Worm (Caenorhabditis elegans) whole organism, L3 larva: Measurements from ENCODE around the gene sru-18.

Source experiments
- aly-2 ChIP-seq: fragments of 150-350 bp; optimal IDR thresholded peaks from 2 replicates; lab custom pipeline; 2014; ENCODE audit warnings: missing biosample characterization, missing genetic modification characterization
- ama-1 ChIP-seq: fragments of 150-350 bp; optimal IDR thresholded peaks from 2 replicates; lab custom pipeline; 2018
- ceh-16 ChIP-seq: sonication (generic microtip); optimal IDR thresholded peaks from 2 replicates; lab custom pipeline; 2017; ENCODE audit warnings: missing biosample characterization, missing genetic modification characterization
- ceh-28 ChIP-seq: fragments of 150-350 bp; optimal IDR thresholded peaks from 2 replicates; lab custom pipeline; 2014; ENCODE audit warnings: missing biosample characterization, missing genetic modification reagents, missing genetic modification characterization
- ceh-82 ChIP-seq: fragments of 150-350 bp; optimal IDR thresholded peaks from 2 replicates; lab custom pipeline; 2014; ENCODE audit warnings: missing biosample characterization, missing genetic modification characterization
- ceh-9 ChIP-seq: sonication (generic microtip); optimal IDR thresholded peaks from 2 replicates; lab custom pipeline; 2018; ENCODE audit warnings: missing biosample characterization, missing genetic modification characterization
- daf-12 ChIP-seq: fragments of 150-350 bp; optimal IDR thresholded peaks from 2 replicates; lab custom pipeline; 2014; ENCODE audit warnings: missing biosample characterization, missing genetic modification reagents, missing genetic modification characterization
- egl-5 ChIP-seq: fragments of 150-350 bp; optimal IDR thresholded peaks from 2 replicates; lab custom pipeline; 2017; ENCODE audit warnings: missing biosample characterization, missing genetic modification reagents, missing genetic modification characterization, inconsistent platforms
- elt-1 ChIP-seq: fragments of 150-350 bp; optimal IDR thresholded peaks from 2 replicates; lab custom pipeline; 2014; ENCODE audit warnings: missing biosample characterization, missing genetic modification characterization
- eor-1 ChIP-seq, 2 experiments: fragments of 150-350 bp; optimal IDR thresholded peaks; 2 replicates each; lab custom pipeline; 2014 to 2018; ENCODE audit warnings: missing biosample characterization in 2 of 2, missing genetic modification characterization in 2 of 2
- fkh-10 ChIP-seq: sonication (generic microtip); optimal IDR thresholded peaks from 2 replicates; lab custom pipeline; 2017; ENCODE audit warnings: missing biosample characterization, missing genetic modification reagents, missing genetic modification characterization
- fkh-2 ChIP-seq: fragments of 150-350 bp; optimal IDR thresholded peaks from 2 replicates; lab custom pipeline; 2014; ENCODE audit warnings: missing biosample characterization, missing genetic modification reagents, missing genetic modification characterization
- fos-1 ChIP-seq: fragments of 150-350 bp; optimal IDR thresholded peaks from 2 replicates; lab custom pipeline; 2014; ENCODE audit warnings: missing biosample characterization, missing genetic modification characterization
- hmg-11 ChIP-seq: sonication (generic microtip); optimal IDR thresholded peaks from 2 replicates; lab custom pipeline; 2016; ENCODE audit warnings: missing genetic modification characterization, missing compliant biosample characterization
- lin-39 ChIP-seq: fragments of 150-350 bp; optimal IDR thresholded peaks from 2 replicates; lab custom pipeline; 2018; ENCODE audit warnings: missing biosample characterization, missing genetic modification reagents, missing genetic modification characterization
- lsy-12 ChIP-seq: sonication (generic microtip); optimal IDR thresholded peaks from 2 replicates; lab custom pipeline; 2016; ENCODE audit warnings: mild to moderate bottlenecking, missing genetic modification characterization, missing compliant biosample characterization
- mdl-1 ChIP-seq: fragments of 150-350 bp; optimal IDR thresholded peaks from 2 replicates; lab custom pipeline; 2014; ENCODE audit warnings: missing biosample characterization, missing genetic modification characterization
- mml-1 ChIP-seq: fragments of 150-350 bp; sonication (generic microtip); optimal IDR thresholded peaks from 3 replicates; lab custom pipeline; 2014; ENCODE audit warnings: missing biosample characterization, missing genetic modification characterization
- nfya-1 ChIP-seq: sonication (generic microtip); optimal IDR thresholded peaks from 2 replicates; lab custom pipeline; 2017; ENCODE audit warnings: missing genetic modification characterization, mild to moderate bottlenecking, missing compliant biosample characterization, antibody characterized with exemption, moderate library complexity; ENCODE audit not compliant: insufficient read depth
- nhr-11 ChIP-seq: fragments of 150-350 bp; optimal IDR thresholded peaks from 2 replicates; lab custom pipeline; 2014; ENCODE audit warnings: missing biosample characterization, missing genetic modification characterization
- nhr-23 ChIP-seq: fragments of 150-350 bp; optimal IDR thresholded peaks from 2 replicates; lab custom pipeline; 2014; ENCODE audit warnings: missing biosample characterization, missing genetic modification reagents, missing genetic modification characterization
- nhr-25 ChIP-seq: sonication (generic microtip); optimal IDR thresholded peaks from 2 replicates; lab custom pipeline; 2017; ENCODE audit warnings: missing biosample characterization, missing genetic modification characterization
- nhr-43 ChIP-seq: sonication (generic microtip); optimal IDR thresholded peaks from 2 replicates; lab custom pipeline; 2016; ENCODE audit warnings: mild to moderate bottlenecking, missing genetic modification characterization, missing compliant biosample characterization; ENCODE audit not compliant: poor library complexity, severe bottlenecking
- nhr-67 ChIP-seq: fragments of 150-350 bp; optimal IDR thresholded peaks from 2 replicates; lab custom pipeline; 2014; ENCODE audit warnings: missing biosample characterization, missing genetic modification characterization
- nhr-76 ChIP-seq: fragments of 150-350 bp; sonication (generic microtip); optimal IDR thresholded peaks from 5 replicates; lab custom pipeline; 2014; ENCODE audit warnings: missing biosample characterization, missing genetic modification characterization
- pqm-1 ChIP-seq: fragments of 150-350 bp; optimal IDR thresholded peaks from 2 replicates; lab custom pipeline; 2017; ENCODE audit warnings: missing biosample characterization, missing genetic modification characterization, inconsistent platforms
- sea-2 ChIP-seq: fragments of 150-350 bp; sonication (generic microtip); optimal IDR thresholded peaks from 4 replicates; lab custom pipeline; 2014; ENCODE audit warnings: missing biosample characterization, missing genetic modification reagents, missing genetic modification characterization
- skn-1 ChIP-seq: fragments of 150-350 bp; optimal IDR thresholded peaks from 2 replicates; lab custom pipeline; 2014; ENCODE audit warnings: missing biosample characterization, missing genetic modification characterization
- snpc-4 ChIP-seq: fragments of 150-350 bp; optimal IDR thresholded peaks from 2 replicates; lab custom pipeline; 2014; ENCODE audit warnings: missing biosample characterization, missing genetic modification characterization
- tbx-2 ChIP-seq: sonication (generic microtip); optimal IDR thresholded peaks from 2 replicates; lab custom pipeline; 2016; ENCODE audit warnings: mild to moderate bottlenecking, missing genetic modification characterization, missing compliant biosample characterization
- unc-39 ChIP-seq: sonication (generic microtip); optimal IDR thresholded peaks from 4 replicates; lab custom pipeline; 2017; ENCODE audit warnings: missing biosample characterization, missing genetic modification characterization
- unc-62 ChIP-seq: fragments of 150-350 bp; sonication (generic microtip); optimal IDR thresholded peaks from 4 replicates; lab custom pipeline; 2014; ENCODE audit warnings: missing biosample characterization, missing genetic modification reagents, missing genetic modification characterization
- ztf-11 ChIP-seq: fragments of 150-350 bp; optimal IDR thresholded peaks from 2 replicates; lab custom pipeline; 2014; ENCODE audit warnings: missing biosample characterization, missing genetic modification characterization
- ztf-4 ChIP-seq: fragments of 150-350 bp; optimal IDR thresholded peaks from 2 replicates; lab custom pipeline; 2014; ENCODE audit warnings: missing biosample characterization, missing genetic modification characterization

sru-18 gene

DNA sequence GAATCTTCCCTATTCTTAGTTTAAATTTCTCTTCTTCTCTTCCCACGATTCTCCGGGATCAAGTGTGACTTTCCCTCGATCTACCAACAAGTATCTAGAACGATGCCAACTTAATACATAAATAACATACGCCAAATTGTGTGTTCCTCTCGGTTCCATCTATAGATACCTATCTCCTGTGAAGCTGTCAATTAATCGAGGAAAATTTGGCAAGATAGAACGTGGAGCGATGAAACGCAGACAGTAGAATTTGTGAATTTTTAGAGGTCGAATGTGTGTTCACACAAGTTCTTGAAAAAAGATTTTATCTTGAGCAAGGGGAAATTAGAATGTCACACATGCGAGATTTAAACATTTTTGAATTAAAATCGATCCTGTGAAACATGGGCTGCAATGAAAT, 29.4 kb downstream of the sru-18 start:
- TF ChIP-seq nhr-25 (tag; lab: Kevin White, UChicago), result peak; percentile 73
- no peak for TF ChIP-seq fkh-2 (tag; lab: Kevin White, UChicago)
- no peak for TF ChIP-seq hmg-11 (tag; lab: Kevin White, UChicago)
- no peak for TF ChIP-seq ceh-9
- peak; percentile 33 for TF ChIP-seq nhr-23 (tag; lab: Kevin White, UChicago)
- no peak for TF ChIP-seq ceh-82
- TF ChIP-seq elt-1 (tag; lab: Kevin White, UChicago), result peak; percentile 89

DNA sequence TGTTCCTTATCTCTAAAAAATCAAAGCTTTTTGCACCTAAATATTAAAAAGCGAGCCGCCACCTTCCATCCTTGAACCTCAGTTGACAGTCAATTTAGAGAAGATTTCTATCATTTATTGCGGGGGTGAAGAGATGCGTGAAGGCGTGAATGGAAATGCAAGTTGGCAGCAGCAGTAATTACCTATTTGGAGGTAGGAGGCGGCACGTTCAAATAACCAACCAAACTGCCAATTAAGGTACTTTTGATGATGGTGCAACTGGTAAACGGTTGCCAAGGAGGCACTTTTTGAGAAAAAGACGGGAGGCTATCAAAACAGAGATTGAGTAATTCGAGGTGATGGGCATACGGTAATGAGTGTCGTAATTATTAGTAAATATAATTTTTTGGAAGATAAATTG, 34.3 kb downstream of the sru-18 start:
- TF ChIP-seq eor-1 (tag; optimal IDR thresholded peaks at IDR 0.05; lab: Kevin White, UChicago) (no peak), ztf-11 (tag; lab: Kevin White, UChicago) (no peak), nhr-25 (tag; lab: Kevin White, UChicago) (no peak), ceh-16 (no peak), nfya-1 (tag; lab: Kevin White, UChicago) (no peak), lin-39 (tag; lab: Kevin White, UChicago) (no peak)

DNA sequence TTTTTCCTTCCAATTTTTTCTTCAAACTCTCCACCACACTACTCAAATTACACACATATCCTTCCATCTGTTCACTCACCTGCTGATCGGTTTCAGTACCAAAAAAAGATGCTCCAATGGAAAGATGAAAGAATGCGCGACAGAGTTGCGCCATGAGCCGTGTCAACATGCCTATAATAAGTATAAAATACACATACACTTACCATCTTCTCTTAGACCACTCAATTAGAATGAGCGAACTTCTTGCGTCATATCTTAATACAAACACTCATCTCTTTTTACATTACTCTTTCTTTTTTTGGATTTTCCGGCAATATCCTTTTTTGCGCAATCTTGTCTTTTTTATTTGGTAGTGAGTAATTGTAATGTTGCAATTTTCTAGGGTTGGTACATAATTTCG, 35.6 kb downstream of the sru-18 start:
- no peak for TF ChIP-seq unc-39 (tag; lab: Kevin White, UChicago)
- TF ChIP-seq snpc-4 (tag; lab: Kevin White, UChicago), result no peak
- TF ChIP-seq ceh-28 (tag; lab: Kevin White, UChicago), result no peak
- TF ChIP-seq nhr-67 (tag; lab: Kevin White, UChicago), result no peak
- TF ChIP-seq hmg-11 (tag; lab: Kevin White, UChicago), result no peak
- no peak for TF ChIP-seq aly-2 (tag; lab: Kevin White, UChicago)
- TF ChIP-seq elt-1 (tag; lab: Kevin White, UChicago), result no peak
- no peak for TF ChIP-seq ama-1
- TF ChIP-seq lin-39 (tag; lab: Kevin White, UChicago), result no peak
- TF ChIP-seq nfya-1 (tag; lab: Kevin White, UChicago), result no peak
- no peak for TF ChIP-seq mdl-1 (tag; lab: Kevin White, UChicago)

DNA sequence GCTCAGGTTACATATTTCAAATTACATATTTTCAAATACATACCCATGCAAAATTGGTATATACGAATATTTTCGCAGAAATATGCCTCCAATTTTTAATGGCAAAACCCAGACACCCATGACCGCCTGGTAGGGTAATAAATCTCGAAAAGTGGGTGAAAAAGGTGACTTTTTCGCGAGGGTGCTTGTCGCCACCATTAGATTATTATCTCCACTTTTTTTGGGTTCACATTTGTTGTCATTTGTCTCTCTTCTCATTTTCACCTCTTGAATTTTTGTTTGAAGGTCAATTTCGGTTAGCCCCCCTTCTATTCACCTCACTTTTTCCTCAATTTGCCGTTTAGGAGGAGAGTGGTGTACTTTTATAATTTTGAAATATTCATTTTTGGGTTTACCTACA, 38.2 kb downstream of the sru-18 start:
- TF ChIP-seq fkh-10 (GFP tag; lab: Kevin White, UChicago) (no peak), egl-5 (tag; lab: Kevin White, UChicago) (no peak), nhr-25 (tag; lab: Kevin White, UChicago) (peak; percentile 44), elt-1 (tag; lab: Kevin White, UChicago) (peak; percentile 5)

DNA sequence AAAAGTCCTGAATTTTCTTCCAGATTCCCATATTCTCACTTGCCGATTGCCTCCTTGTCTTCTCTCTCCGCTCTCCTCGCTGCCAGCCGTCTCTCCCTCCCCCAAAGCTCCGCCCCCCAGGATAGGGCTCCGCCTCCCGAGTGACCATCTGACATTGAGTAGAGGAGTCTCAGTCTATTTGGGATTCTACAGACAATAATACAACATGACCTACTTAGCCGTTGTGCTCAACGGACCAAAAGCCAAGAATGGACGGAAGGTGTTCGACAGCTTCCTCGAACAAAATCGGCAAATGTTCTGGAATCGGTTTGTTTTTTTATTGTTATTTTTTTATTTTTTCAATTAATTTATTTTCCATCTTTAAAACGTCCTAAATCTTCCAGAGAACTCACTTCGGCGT, 40.0 kb downstream of the sru-18 start, which contains the start of gene ham-1:
Gene ham-1 (plus strand): TSS at position 173 of the 400 bp plus-strand sequence.
- TF ChIP-seq ceh-9, result no peak
- TF ChIP-seq ztf-4, result no peak
- no peak for TF ChIP-seq tbx-2 (tag; lab: Kevin White, UChicago)
- no peak for TF ChIP-seq nhr-11 (tag; lab: Kevin White, UChicago)
- no peak for TF ChIP-seq unc-62 (GFP tag; lab: Kevin White, UChicago)
- no peak for TF ChIP-seq fos-1 (tag; lab: Kevin White, UChicago)
- TF ChIP-seq nhr-76 (tag; lab: Kevin White, UChicago), result no peak
- TF ChIP-seq egl-5 (tag; lab: Kevin White, UChicago), result no peak
- TF ChIP-seq ceh-28 (tag; lab: Kevin White, UChicago), result no peak
- TF ChIP-seq, all 47 proteins: peak for 0

DNA sequence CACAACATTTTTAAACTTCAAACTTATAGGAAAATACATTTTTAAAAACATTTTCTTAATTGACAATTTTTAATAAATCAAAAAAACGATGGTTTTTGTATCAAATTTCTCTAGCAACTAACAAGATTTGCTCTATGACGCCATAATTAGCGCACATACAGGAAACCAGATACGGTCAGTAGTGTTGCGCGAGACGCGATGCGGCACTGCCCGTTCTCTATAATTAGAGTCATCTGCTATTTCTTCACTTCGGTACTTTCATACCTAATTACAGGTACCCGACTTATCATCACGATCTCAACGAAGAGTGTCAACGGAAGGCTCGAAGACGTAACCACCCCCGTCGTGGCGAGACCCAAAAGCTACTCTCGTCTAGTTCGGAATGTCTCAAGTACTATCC, 42.6 kb downstream of the sru-18 start:
- no peak for TF ChIP-seq ama-1
- TF ChIP-seq sea-2 (GFP tag; lab: Kevin White, UChicago), result no peak
- no peak for TF ChIP-seq ztf-11 (tag; lab: Kevin White, UChicago)
- TF ChIP-seq elt-1 (tag; lab: Kevin White, UChicago), result no peak
- no peak for TF ChIP-seq nfya-1 (tag; lab: Kevin White, UChicago)
- no peak for TF ChIP-seq pqm-1 (tag; lab: Kevin White, UChicago)
- TF ChIP-seq snpc-4 (tag; lab: Kevin White, UChicago), result no peak
- TF ChIP-seq skn-1 (tag; lab: Kevin White, UChicago), result no peak
- no peak for TF ChIP-seq daf-12
- TF ChIP-seq mml-1 (tag; lab: Kevin White, UChicago), result no peak
- no peak for TF ChIP-seq lsy-12 (tag; lab: Kevin White, UChicago)
- no peak for TF ChIP-seq tbx-2 (tag; lab: Kevin White, UChicago)
- no peak for TF ChIP-seq nhr-76 (tag; lab: Kevin White, UChicago)
- TF ChIP-seq nhr-23 (tag; lab: Kevin White, UChicago), result no peak
- no peak for TF ChIP-seq ceh-82
- no peak for TF ChIP-seq nhr-43 (tag; lab: Kevin White, UChicago)
- TF ChIP-seq eor-1 (tag; optimal IDR thresholded peaks at IDR 0.05; lab: Kevin White, UChicago), result no peak
